Worm (Caenorhabditis elegans) whole organism, L1 larva: Measurements from ENCODE around the gene lelo-4.

Experiments used
- C04F5.9 ChIP-seq: sonication (generic microtip); optimal IDR thresholded peaks from 2 replicates; lab custom pipeline; 2016; ENCODE audit warnings: missing genetic modification characterization, missing compliant biosample characterization
- C16A3.4 ChIP-seq: fragments of 150-350 bp; optimal IDR thresholded peaks from 2 replicates; lab custom pipeline; 2014; ENCODE audit warnings: missing biosample characterization, missing genetic modification characterization
- F16B12.6 ChIP-seq: fragments of 150-350 bp; optimal IDR thresholded peaks from 2 replicates; lab custom pipeline; 2014; ENCODE audit warnings: missing biosample characterization, missing genetic modification characterization
- blmp-1 ChIP-seq: fragments of 150-350 bp; optimal IDR thresholded peaks from 2 replicates; lab custom pipeline; 2014; ENCODE audit warnings: missing biosample characterization, missing genetic modification characterization
- ceh-8 ChIP-seq: fragments of 200-800 bp; sonication (Bioruptor generic); optimal IDR thresholded peaks from 2 replicates; lab custom pipeline; 2018; ENCODE audit warnings: mild to moderate bottlenecking, missing genetic modification characterization, moderate library complexity, missing compliant biosample characterization
- ceh-82 ChIP-seq, 3 experiments: fragments of 150-350 bp in 1 of 3; sonication (generic microtip) in 2 of 3; optimal IDR thresholded peaks; 2 replicates each; lab custom pipeline; 2014 to 2017; ENCODE audit warnings: missing biosample characterization in 3 of 3, missing genetic modification characterization in 3 of 3
- ces-1 ChIP-seq: fragments of 150-350 bp; optimal IDR thresholded peaks from 2 replicates; lab custom pipeline; 2014; ENCODE audit warnings: missing biosample characterization, missing genetic modification reagents, missing genetic modification characterization
- dpl-1 ChIP-seq, 3 experiments: fragments of 150-350 bp in 2 of 3; sonication (generic microtip) in 1 of 3; optimal IDR thresholded peaks; 2 replicates each; lab custom pipeline; 2014 to 2017; ENCODE audit warnings: missing biosample characterization in 3 of 3, missing genetic modification characterization in 3 of 3, missing genetic modification reagents in 3 of 3
- dsc-1 ChIP-seq: sonication (generic microtip); optimal IDR thresholded peaks from 2 replicates; lab custom pipeline; 2016; ENCODE audit warnings: mild to moderate bottlenecking, missing genetic modification characterization, missing compliant biosample characterization
- efl-1 ChIP-seq, 4 experiments: fragments of 150-350 bp; optimal IDR thresholded peaks in 3 of 4; peaks in 1 of 4; 1 replicate in 1 of 4; 2 replicates in 3 of 4; lab custom pipeline; 2014; ENCODE audit warnings: missing biosample characterization in 2 of 4, missing genetic modification characterization in 2 of 4, missing genetic modification reagents in 2 of 4
- egl-27 ChIP-seq, 2 experiments: fragments of 150-350 bp in 1 of 2; sonication (generic microtip); optimal IDR thresholded peaks; 3 replicates each; lab custom pipeline; 2017 to 2018; ENCODE audit warnings: missing biosample characterization in 2 of 2, missing genetic modification characterization in 2 of 2, missing genetic modification reagents in 2 of 2
- elt-3 ChIP-seq, 6 experiments: fragments of 150-350 bp in 1 of 6; sonication (generic microtip); optimal IDR thresholded peaks; 2 replicates each; lab custom pipeline; 2017 to 2018; ENCODE audit warnings: missing biosample characterization in 6 of 6, missing genetic modification characterization in 6 of 6, inconsistent platforms in 1 of 6
- fkh-8 ChIP-seq: sonication (generic microtip); optimal IDR thresholded peaks from 2 replicates; lab custom pipeline; 2016; ENCODE audit warnings: mild to moderate bottlenecking, missing genetic modification characterization, missing compliant biosample characterization
- fos-1 ChIP-seq: fragments of 150-350 bp; optimal IDR thresholded peaks from 2 replicates; lab custom pipeline; 2014; ENCODE audit warnings: missing biosample characterization, missing genetic modification characterization
- hlh-4 ChIP-seq: sonication (generic microtip); optimal IDR thresholded peaks from 2 replicates; lab custom pipeline; 2016; ENCODE audit warnings: mild to moderate bottlenecking, missing genetic modification characterization, missing compliant biosample characterization
- irx-1 ChIP-seq: sonication (generic microtip); optimal IDR thresholded peaks from 2 replicates; lab custom pipeline; 2016; ENCODE audit warnings: missing genetic modification characterization, missing compliant biosample characterization
- isw-1 ChIP-seq: fragments of 200-800 bp; sonication (Bioruptor generic); IDR thresholded peaks from 2 replicates; pipeline ENCODE4 v1.3.6; 2022; ENCODE audit warnings: missing genetic modification characterization, missing compliant biosample characterization
- lin-13 ChIP-seq: fragments of 150-350 bp; optimal IDR thresholded peaks from 2 replicates; lab custom pipeline; 2014; ENCODE audit warnings: missing biosample characterization, missing genetic modification reagents, missing genetic modification characterization
- lin-14 ChIP-seq: fragments of 200-800 bp; sonication (Bioruptor generic); optimal IDR thresholded peaks from 2 replicates; lab custom pipeline; 2018; ENCODE audit warnings: mild to moderate bottlenecking, missing genetic modification characterization, moderate library complexity, missing compliant biosample characterization
- lin-15B ChIP-seq: fragments of 150-350 bp; sonication (generic microtip); optimal IDR thresholded peaks from 3 replicates; lab custom pipeline; 2014; ENCODE audit warnings: missing biosample characterization, missing genetic modification characterization
- lin-35 ChIP-seq, 2 experiments: fragments of 150-350 bp; optimal IDR thresholded peaks; 2 replicates each; lab custom pipeline; 2014; ENCODE audit warnings: missing biosample characterization in 2 of 2, missing genetic modification characterization in 2 of 2, missing genetic modification reagents in 2 of 2
- lin-39 ChIP-seq: fragments of 150-350 bp; optimal IDR thresholded peaks from 2 replicates; lab custom pipeline; 2014; ENCODE audit warnings: missing biosample characterization, missing genetic modification reagents, missing genetic modification characterization
- lir-3 ChIP-seq: sonication (generic microtip); optimal IDR thresholded peaks from 2 replicates; lab custom pipeline; 2016; ENCODE audit warnings: mild to moderate bottlenecking, missing genetic modification characterization, moderate library complexity, missing compliant biosample characterization; ENCODE audit not compliant: poor library complexity
- lsy-2 ChIP-seq, 2 experiments: fragments of 150-350 bp; optimal IDR thresholded peaks; 2 replicates each; lab custom pipeline; 2014; ENCODE audit warnings: missing biosample characterization in 2 of 2, missing genetic modification characterization in 2 of 2
- mab-9 ChIP-seq: fragments of 200-800 bp; sonication (Bioruptor generic); IDR thresholded peaks from 2 replicates; pipeline ENCODE4 v1.3.6; 2022; ENCODE audit warnings: missing genetic modification reagents, missing genetic modification characterization, missing compliant biosample characterization
- mdl-1 ChIP-seq, 2 experiments: fragments of 150-350 bp; optimal IDR thresholded peaks; 2 replicates each; lab custom pipeline; 2014 to 2017; ENCODE audit warnings: missing biosample characterization in 2 of 2, missing genetic modification characterization in 2 of 2, inconsistent platforms in 1 of 2
- mep-1 ChIP-seq: fragments of 150-350 bp; optimal IDR thresholded peaks from 2 replicates; lab custom pipeline; 2014; ENCODE audit warnings: missing biosample characterization, missing genetic modification characterization
- nhr-11 ChIP-seq: fragments of 150-350 bp; optimal IDR thresholded peaks from 2 replicates; lab custom pipeline; 2014; ENCODE audit warnings: missing biosample characterization, missing genetic modification characterization
- nhr-19 ChIP-seq: fragments of 200-800 bp; sonication (Bioruptor generic); conservative IDR thresholded peaks from 2 replicates; pipeline ENCODE4 v1.3.6; 2022; ENCODE audit warnings: missing genetic modification characterization, missing compliant biosample characterization
- nhr-20 ChIP-seq: sonication (generic microtip); optimal IDR thresholded peaks from 2 replicates; lab custom pipeline; 2016; ENCODE audit warnings: mild to moderate bottlenecking, missing genetic modification characterization, missing compliant biosample characterization
- nhr-237 ChIP-seq: fragments of 150-350 bp; optimal IDR thresholded peaks from 2 replicates; lab custom pipeline; 2014; ENCODE audit warnings: missing biosample characterization, missing genetic modification characterization
- nhr-47 ChIP-seq: sonication (generic microtip); optimal IDR thresholded peaks from 2 replicates; lab custom pipeline; 2016; ENCODE audit warnings: mild to moderate bottlenecking, missing genetic modification characterization, moderate library complexity, missing compliant biosample characterization
- nhr-71 ChIP-seq: sonication (generic microtip); optimal IDR thresholded peaks from 2 replicates; lab custom pipeline; 2016; ENCODE audit warnings: mild to moderate bottlenecking, missing genetic modification characterization, moderate library complexity, missing compliant biosample characterization
- nhr-77 ChIP-seq: fragments of 150-350 bp; optimal IDR thresholded peaks from 2 replicates; lab custom pipeline; 2014; ENCODE audit warnings: missing biosample characterization, missing genetic modification characterization
- nhr-84 ChIP-seq: sonication (generic microtip); optimal IDR thresholded peaks from 2 replicates; lab custom pipeline; 2017; ENCODE audit warnings: missing biosample characterization, missing genetic modification characterization
- nhr-85 ChIP-seq: sonication (generic microtip); peaks from one replicate; lab custom pipeline; 2016; ENCODE audit warnings: missing genetic modification characterization, inconsistent platforms, missing compliant biosample characterization
- nhr-90 ChIP-seq: sonication (generic microtip); optimal IDR thresholded peaks from 2 replicates; lab custom pipeline; 2016; ENCODE audit warnings: mild to moderate bottlenecking, missing genetic modification characterization, missing compliant biosample characterization; ENCODE audit not compliant: poor library complexity
- rnt-1 ChIP-seq: sonication (generic microtip); optimal IDR thresholded peaks from 2 replicates; lab custom pipeline; 2016; ENCODE audit warnings: mild to moderate bottlenecking, missing genetic modification characterization, moderate library complexity, missing compliant biosample characterization
- skn-1 ChIP-seq: fragments of 150-350 bp; optimal IDR thresholded peaks from 2 replicates; lab custom pipeline; 2014; ENCODE audit warnings: missing biosample characterization, missing genetic modification characterization
- snpc-4 ChIP-seq: fragments of 150-350 bp; optimal IDR thresholded peaks from 2 replicates; lab custom pipeline; 2014; ENCODE audit warnings: missing biosample characterization, missing genetic modification characterization
- snu-23 ChIP-seq: sonication (generic microtip); optimal IDR thresholded peaks from 2 replicates; lab custom pipeline; 2016; ENCODE audit warnings: missing genetic modification characterization, missing compliant biosample characterization
- sox-4 ChIP-seq: sonication (generic microtip); optimal IDR thresholded peaks from 2 replicates; lab custom pipeline; 2016; ENCODE audit warnings: missing genetic modification characterization, missing compliant biosample characterization
- sptf-1 ChIP-seq: fragments of 150-350 bp; optimal IDR thresholded peaks from 2 replicates; lab custom pipeline; 2014; ENCODE audit warnings: missing biosample characterization, missing genetic modification characterization
- swsn-7 ChIP-seq: sonication (generic microtip); optimal IDR thresholded peaks from 2 replicates; lab custom pipeline; 2016; ENCODE audit warnings: missing genetic modification characterization, missing compliant biosample characterization
- tbx-2 ChIP-seq: sonication (generic microtip); optimal IDR thresholded peaks from 2 replicates; lab custom pipeline; 2016; ENCODE audit warnings: missing genetic modification characterization, missing compliant biosample characterization
- unc-130 ChIP-seq: fragments of 150-350 bp; optimal IDR thresholded peaks from 2 replicates; lab custom pipeline; 2017; ENCODE audit warnings: missing biosample characterization, missing genetic modification characterization, inconsistent platforms
- unc-30 ChIP-seq: sonication (generic microtip); optimal IDR thresholded peaks from 2 replicates; lab custom pipeline; 2017; ENCODE audit warnings: missing biosample characterization, missing genetic modification characterization
- unc-86 ChIP-seq: sonication (generic microtip); optimal IDR thresholded peaks from 2 replicates; lab custom pipeline; 2016; ENCODE audit warnings: missing genetic modification characterization, missing compliant biosample characterization
- unc-98 ChIP-seq: fragments of 200-800 bp; sonication (Bioruptor generic); IDR thresholded peaks from 2 replicates; pipeline ENCODE4 v1.3.6; 2022; ENCODE audit warnings: missing genetic modification characterization, missing compliant biosample characterization
- xbp-1 ChIP-seq: sonication (generic microtip); optimal IDR thresholded peaks from 2 replicates; lab custom pipeline; 2016; ENCODE audit warnings: missing genetic modification characterization, missing compliant biosample characterization

Gene lelo-4

ce11 chrII:5714807-5715206, at the start of gene lelo-4, which contains the start of gene tiar-1:
TSS of gene lelo-4 (plus strand) at chrII:5714924.
TSS of gene tiar-1 (minus strand) at chrII:5714823.
- peak; percentile 92 to 95 for TF ChIP-seq lin-35 (GFP tag; optimal IDR thresholded peaks at IDR 0.05; lab: Kevin White, UChicago)
- peak; percentile 85 to 94 (median 87) for TF ChIP-seq dpl-1 (GFP tag; optimal IDR thresholded peaks at IDR 0.05; lab: Kevin White, UChicago)
- TF ChIP-seq nhr-237 (tag; lab: Kevin White, UChicago) = no peak
- peak; percentile 66 for TF ChIP-seq C16A3.4
- TF ChIP-seq hlh-4 (tag; lab: Kevin White, UChicago) = no peak
- peak; percentile 42 for TF ChIP-seq nhr-47
- peak; percentile 76 for TF ChIP-seq snu-23 (GFP tag; lab: Kevin White, UChicago)
- TF ChIP-seq C04F5.9 (tag; lab: Kevin White, UChicago) = no peak
- peak; percentile 29 for TF ChIP-seq nhr-77 (tag; lab: Kevin White, UChicago)
- no peak for TF ChIP-seq sptf-1 (tag; lab: Kevin White, UChicago)
- TF ChIP-seq fos-1 (tag; lab: Kevin White, UChicago) = peak; percentile 60
- peak; percentile 77 for TF ChIP-seq unc-130 (tag; lab: Kevin White, UChicago)
- peak; percentile 50 for TF ChIP-seq nhr-19 (GFP tag; lab: Robert Waterston, UW)
- TF ChIP-seq F16B12.6 (tag; lab: Kevin White, UChicago) = peak; percentile 57
- TF ChIP-seq dsc-1 (tag; lab: Kevin White, UChicago) = no peak
- no peak for TF ChIP-seq nhr-11 (tag; lab: Kevin White, UChicago)
- peak; percentile 72 for TF ChIP-seq nhr-85 (tag; lab: Kevin White, UChicago)
- TF ChIP-seq lin-39 (tag; lab: Kevin White, UChicago) = no peak
- TF ChIP-seq fkh-8 (tag; lab: Kevin White, UChicago) = peak; percentile 44
- peak; percentile 63 for TF ChIP-seq xbp-1 (tag; lab: Kevin White, UChicago)
- TF ChIP-seq tbx-2 (tag; lab: Kevin White, UChicago) = peak; percentile 57
- peak; percentile 62 for TF ChIP-seq blmp-1 (tag; lab: Kevin White, UChicago)
- peak; percentile 76 for TF ChIP-seq lin-14 (GFP tag; lab: Kevin White, UChicago)
- TF ChIP-seq nhr-20 (tag; lab: Kevin White, UChicago) = peak; percentile 68
- TF ChIP-seq lsy-2 (tag; optimal IDR thresholded peaks at IDR 0.05; lab: Kevin White, UChicago) = peak; percentile 73 to 91
- no peak for TF ChIP-seq nhr-84
- no peak for TF ChIP-seq sox-4 (tag; lab: Kevin White, UChicago)
- TF ChIP-seq swsn-7 (tag; lab: Kevin White, UChicago) = peak; percentile 54
- no peak for TF ChIP-seq egl-27 (tag; optimal IDR thresholded peaks at IDR 0.05; lab: Kevin White, UChicago)
- TF ChIP-seq nhr-90 (tag; lab: Kevin White, UChicago) = peak; percentile 19
- no peak for TF ChIP-seq ces-1 (GFP tag; lab: Kevin White, UChicago)
- TF ChIP-seq mdl-1 (tag; optimal IDR thresholded peaks at IDR 0.05; lab: Kevin White, UChicago) = peak in 1 of 2 experiments; percentile 3
- peak; percentile 73 for TF ChIP-seq nhr-71 (tag; lab: Kevin White, UChicago)
- TF ChIP-seq rnt-1 (tag; lab: Kevin White, UChicago) = peak; percentile 74
- no peak for TF ChIP-seq ceh-8
- peak; percentile 78 for TF ChIP-seq lin-15B (tag; lab: Kevin White, UChicago)
- TF ChIP-seq lin-13 (GFP tag; lab: Kevin White, UChicago) = peak; percentile 50
- TF ChIP-seq mab-9 (GFP tag; lab: Robert Waterston, UW) = no peak
- peak; percentile 45 for TF ChIP-seq snpc-4
- peak; percentile 50 for TF ChIP-seq isw-1 (GFP tag; lab: Robert Waterston, UW)
- peak in 2 of 3 experiments; percentile 32 to 69 for TF ChIP-seq ceh-82 (tag; optimal IDR thresholded peaks at IDR 0.05; lab: Kevin White, UChicago)
- TF ChIP-seq irx-1 (tag; lab: Kevin White, UChicago) = no peak
- peak; percentile 80 for TF ChIP-seq mep-1 (tag; lab: Kevin White, UChicago)
- TF ChIP-seq unc-86 (tag; lab: Kevin White, UChicago) = peak; percentile 29
- peak; percentile 24 to 91 for TF ChIP-seq efl-1 (optimal IDR thresholded peaks at IDR 0.05; lab: Kevin White, UChicago)
- peak; percentile 90 to 98 for TF ChIP-seq efl-1 (GFP tag; optimal IDR thresholded peaks at IDR 0.05 in 1 of 2; lab: Kevin White, UChicago)
- no peak for TF ChIP-seq unc-98 (GFP tag; lab: Robert Waterston, UW)
- peak; percentile 42 for TF ChIP-seq lir-3 (tag; lab: Kevin White, UChicago)
- TF ChIP-seq unc-30 (tag; lab: Kevin White, UChicago) = no peak
- peak in 1 of 6 experiments; percentile 58 for TF ChIP-seq elt-3 (tag; optimal IDR thresholded peaks at IDR 0.05; lab: Kevin White, UChicago)
- TF ChIP-seq skn-1 = peak; percentile 58
